Fruit fly (Drosophila melanogaster): ENCODE data around the gene ssp7.

ssp7 gene

dm6 chrX:11140163-11140562, at the start of gene ssp7:
Gene ssp7, minus strand, starts transcription at chrX:11140263.
- peak; percentile 24 for TF ChIP-seq noc (tag; optimal IDR thresholded peaks at IDR 0.05)

DNA sequence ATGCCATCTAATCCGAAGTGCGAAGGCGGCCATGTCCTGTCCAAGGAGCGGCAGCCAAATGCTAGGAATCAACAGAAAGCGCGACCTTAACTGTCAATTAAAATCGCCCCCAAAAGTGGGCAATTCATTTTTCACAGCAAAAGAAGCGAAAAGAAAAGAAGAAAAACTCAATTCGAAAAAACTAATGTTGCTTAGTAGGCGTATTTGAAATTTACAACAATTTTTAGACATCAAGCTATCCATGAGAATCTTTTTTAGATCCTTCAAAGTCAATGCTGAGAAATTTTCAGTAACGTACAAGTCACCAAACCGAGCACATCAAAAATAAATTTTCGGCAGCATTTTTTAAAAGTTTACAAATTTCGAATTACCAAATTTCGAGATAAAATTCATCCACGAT, 42.6 kb upstream of the ssp7 start, which contains the start of gene CG15200:
Gene CG15200, plus strand, starts transcription at position 301 of the 400 bp plus-strand sequence.
- no peak for TF ChIP-seq noc (tag; optimal IDR thresholded peaks at IDR 0.05)

DNA sequence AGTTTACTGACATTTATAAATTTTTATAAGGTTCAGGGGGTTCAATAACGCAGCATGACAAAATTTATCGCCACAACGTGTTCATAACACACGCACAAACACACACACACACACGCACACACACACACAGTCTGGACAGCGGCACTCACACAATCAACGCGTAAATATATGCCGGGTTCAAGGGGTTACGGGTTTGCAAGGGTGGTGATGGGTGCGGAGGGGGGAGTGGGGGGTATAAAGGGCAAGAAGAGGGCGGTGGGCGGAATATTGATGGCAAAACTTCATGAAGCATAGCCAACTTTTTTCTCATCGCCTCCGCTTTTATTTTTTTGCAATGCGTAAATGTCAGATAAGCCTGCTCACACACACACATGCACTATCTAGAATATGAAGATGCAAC, 36.0 kb upstream of the ssp7 start:
- no peak for TF ChIP-seq noc (tag; optimal IDR thresholded peaks at IDR 0.05)

dm6 chrX:11170578-11170977, 30.5 kb upstream of the ssp7 start, which contains the start of gene CG1394:
Gene CG1394, minus strand, starts transcription at chrX:11170678.
- TF ChIP-seq noc (tag; optimal IDR thresholded peaks at IDR 0.05) = no peak

DNA sequence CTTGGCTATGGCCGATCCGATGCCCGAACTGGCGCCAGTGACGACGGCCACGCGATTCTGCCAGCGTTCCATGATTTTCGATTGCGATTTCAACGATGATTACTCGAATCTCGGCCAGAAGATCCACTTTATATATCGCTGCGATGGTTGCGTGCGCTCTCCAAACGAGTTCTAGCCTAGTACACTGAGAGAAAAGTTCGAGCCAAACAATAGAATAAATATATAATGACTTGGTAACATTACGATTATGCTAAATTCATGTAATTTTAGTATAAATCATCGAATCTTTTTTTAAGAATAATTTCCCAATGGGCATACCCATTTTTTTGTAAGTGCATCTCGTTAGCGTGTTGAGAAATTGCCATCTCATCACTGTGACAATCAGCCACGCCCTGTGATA, 28.9 kb upstream of the ssp7 start, which contains the start of gene Antdh:
Gene Antdh, minus strand, starts transcription at position 101 of the 400 bp plus-strand sequence.
- no peak for TF ChIP-seq noc (tag; optimal IDR thresholded peaks at IDR 0.05)

DNA sequence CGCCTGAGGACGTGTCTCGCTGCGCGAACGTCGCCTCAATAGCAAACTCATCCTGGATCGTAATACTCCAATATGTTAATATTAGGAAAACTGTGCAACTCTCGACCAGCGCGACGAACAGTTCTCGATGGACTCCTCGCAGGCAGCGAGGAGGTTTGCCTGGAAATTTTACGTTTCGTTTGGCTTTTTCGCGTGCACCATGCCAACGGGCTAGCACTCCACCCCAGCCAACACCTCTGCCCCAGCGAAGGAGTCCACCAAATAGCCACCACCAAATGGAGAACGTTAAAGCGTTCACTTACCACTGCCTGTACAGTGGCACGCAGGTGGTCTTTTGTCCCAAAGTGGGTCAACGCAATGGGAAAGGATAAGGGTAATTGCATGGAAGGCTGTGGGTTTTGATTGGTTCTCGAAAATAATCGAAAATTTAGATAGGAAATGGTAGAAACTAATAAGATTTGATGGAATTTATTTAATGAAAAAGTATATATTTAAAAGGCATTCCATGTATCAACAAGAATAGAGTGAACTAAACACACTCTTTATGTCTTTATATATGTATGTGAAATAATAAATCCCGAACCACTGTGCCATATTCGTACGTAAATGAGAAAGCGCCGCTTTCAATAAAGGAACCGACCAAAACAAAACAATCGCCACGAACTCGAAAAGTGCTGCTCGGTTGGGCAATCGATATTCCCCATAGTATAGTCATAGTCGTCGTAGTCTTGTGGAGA, 19.8 kb upstream of the ssp7 start, which contains the start of gene CG32668:
Gene CG32668, minus strand, starts transcription at position 51 of the 737 bp plus-strand sequence.
- TF ChIP-seq noc (tag; optimal IDR thresholded peaks at IDR 0.05) = no peak

- TF ChIP-seq noc (tag; optimal IDR thresholded peaks at IDR 0.05) = peak; percentile 39
Observed at dm6 chrX:11155808-11156589, 15.9 kb upstream of the ssp7 start.

dm6 chrX:11154511-11155197, 14.6 kb upstream of the ssp7 start:
- no peak for TF ChIP-seq noc (tag; optimal IDR thresholded peaks at IDR 0.05)

- no peak for TF ChIP-seq noc (tag; optimal IDR thresholded peaks at IDR 0.05)
Observed at dm6 chrX:11153826-11154510, 13.9 kb upstream of the ssp7 start, which contains the start of the genes rtv and Dlic. Gene rtv, minus strand, starts transcription at chrX:11153990. Gene Dlic, plus strand, starts transcription at chrX:11154421.

dm6 chrX:11153413-11153812, 13.3 kb upstream of the ssp7 start:
- TF ChIP-seq noc (tag; optimal IDR thresholded peaks at IDR 0.05) = no peak

DNA sequence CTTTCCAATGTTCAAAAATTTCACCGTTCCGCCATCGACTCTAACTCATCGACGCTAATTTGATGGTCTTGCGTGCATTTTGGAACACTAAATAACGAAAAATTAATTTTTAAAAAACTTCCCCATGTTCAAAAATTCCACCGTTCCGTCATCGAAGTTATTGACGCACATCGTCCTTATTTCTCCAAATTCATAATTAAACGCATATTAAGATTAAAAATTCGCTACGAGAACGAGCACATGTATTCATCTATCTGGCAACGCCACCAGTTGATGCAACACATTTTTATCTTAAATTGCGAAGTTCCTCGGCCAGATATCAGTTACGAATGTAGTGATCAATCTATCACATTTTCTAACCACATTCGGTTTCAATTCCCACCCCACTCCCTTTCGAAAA, 9.1 kb upstream of the ssp7 start, which contains the start of gene Lint-1:
Gene Lint-1, plus strand, starts transcription at position 123 of the 400 bp plus-strand sequence.
- TF ChIP-seq noc (tag; optimal IDR thresholded peaks at IDR 0.05) = no peak

DNA sequence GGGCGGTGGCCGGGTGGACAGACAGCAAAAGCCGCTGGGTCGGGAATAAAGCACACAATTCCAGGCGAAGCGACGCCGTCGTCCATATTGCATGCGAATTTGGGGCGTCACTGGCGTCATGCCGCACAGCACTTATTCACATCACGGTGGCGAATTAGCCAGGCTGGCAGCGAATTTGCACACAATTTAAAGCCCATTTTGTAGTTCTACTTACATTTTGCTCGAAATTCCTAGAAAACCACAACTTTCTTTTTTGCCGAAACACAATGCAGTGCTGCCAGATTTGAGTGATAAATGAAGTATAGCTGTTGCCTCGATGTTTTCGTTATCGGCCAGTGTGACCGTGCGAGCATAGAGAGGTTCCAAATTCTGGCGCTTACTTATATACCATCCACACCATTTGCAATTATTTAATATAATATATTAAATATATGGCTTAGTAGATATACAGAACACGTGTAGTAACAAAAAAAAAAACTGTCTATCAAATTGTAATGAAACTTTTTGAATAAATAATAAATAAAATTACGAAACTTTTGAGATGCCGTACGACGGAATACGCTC, 8.3 kb upstream of the ssp7 start, which contains the start of gene Ran:
Gene Ran, minus strand, starts transcription at position 445 of the 564 bp plus-strand sequence.
- no peak for TF ChIP-seq noc (tag; optimal IDR thresholded peaks at IDR 0.05)

- TF ChIP-seq noc (tag; optimal IDR thresholded peaks at IDR 0.05) = no peak
Observed at dm6 chrX:11147553-11148067, 7.5 kb upstream of the ssp7 start.

dm6 chrX:11146598-11147176, 6.6 kb upstream of the ssp7 start:
- TF ChIP-seq noc (tag; optimal IDR thresholded peaks at IDR 0.05) = no peak

Measured in whole organism, larva.